Worm (Caenorhabditis elegans) whole organism, early embryonic: ENCODE data around the gene Y75D11A.2.
"Not testable (repeated sequence)": the region's sequence is repeated elsewhere in the genome, so short reads cannot be mapped to it uniquely, and the experiment has no call there.

Source experiments
- B0310.2 ChIP-seq: sonication (generic microtip); optimal IDR thresholded peaks from 2 replicates; lab custom pipeline; 2016; ENCODE audit warnings: mild to moderate bottlenecking, missing genetic modification characterization, missing compliant biosample characterization
- F13C5.2 ChIP-seq: sonication (generic microtip); optimal IDR thresholded peaks from 2 replicates; lab custom pipeline; 2017; ENCODE audit warnings: mild to moderate bottlenecking, missing genetic modification characterization, inconsistent platforms, missing compliant biosample characterization
- aly-1 ChIP-seq: sonication (generic microtip); optimal IDR thresholded peaks from 2 replicates; lab custom pipeline; 2016; ENCODE audit warnings: missing genetic modification characterization, missing compliant biosample characterization
- ama-1 ChIP-seq: fragments of 150-350 bp; optimal IDR thresholded peaks from 2 replicates; lab custom pipeline; 2014
- ceh-13 ChIP-seq: fragments of 200-800 bp; sonication (Bioruptor generic); optimal IDR thresholded peaks from 2 replicates; lab custom pipeline; 2018; ENCODE audit warnings: mild to moderate bottlenecking, missing genetic modification characterization, missing compliant biosample characterization
- ceh-36 ChIP-seq: sonication (generic microtip); optimal IDR thresholded peaks from 2 replicates; lab custom pipeline; 2016; ENCODE audit warnings: missing genetic modification characterization, inconsistent platforms, missing compliant biosample characterization
- ets-7 ChIP-seq: sonication (generic microtip); optimal IDR thresholded peaks from 2 replicates; lab custom pipeline; 2016; ENCODE audit warnings: missing genotype, missing genetic modification characterization, missing compliant biosample characterization
- flt-1 ChIP-seq: fragments of 200-800 bp; sonication (Bioruptor generic); IDR thresholded peaks from 2 replicates; pipeline ENCODE4 v1.3.6; 2022; ENCODE audit warnings: missing genetic modification characterization, missing compliant biosample characterization
- hmbx-1 ChIP-seq: sonication (generic microtip); optimal IDR thresholded peaks from 2 replicates; lab custom pipeline; 2016; ENCODE audit warnings: mild to moderate bottlenecking, missing genetic modification characterization, missing compliant biosample characterization
- hmg-4 ChIP-seq: fragments of 200-800 bp; sonication (Bioruptor generic); optimal IDR thresholded peaks from 2 replicates; lab custom pipeline; 2018; ENCODE audit warnings: mild to moderate bottlenecking, missing genetic modification characterization, missing compliant biosample characterization
- hnd-1 ChIP-seq: sonication (generic microtip); optimal IDR thresholded peaks from 2 replicates; lab custom pipeline; 2016; ENCODE audit warnings: missing genetic modification characterization, missing compliant biosample characterization
- pes-1 ChIP-seq: fragments of 200-800 bp; sonication (Bioruptor generic); IDR thresholded peaks from 2 replicates; pipeline ENCODE4 v1.3.6; 2022; ENCODE audit warnings: missing genetic modification reagents, missing genetic modification characterization, missing compliant biosample characterization
- scrt-1 ChIP-seq: fragments of 200-800 bp; sonication (Bioruptor generic); IDR thresholded peaks from 2 replicates; pipeline ENCODE4 v1.3.6; 2022; ENCODE audit warnings: missing genetic modification characterization, missing compliant biosample characterization
- sea-1 ChIP-seq: fragments of 200-800 bp; sonication (Bioruptor generic); conservative IDR thresholded peaks from 2 replicates; pipeline ENCODE4 v1.3.6; 2022; ENCODE audit warnings: missing genetic modification characterization, missing compliant biosample characterization
- tbx-11 ChIP-seq: fragments of 200-800 bp; sonication (Bioruptor generic); IDR thresholded peaks from 2 replicates; pipeline ENCODE4 v1.3.6; 2022; ENCODE audit warnings: missing genetic modification characterization, missing compliant biosample characterization
- tbx-37 ChIP-seq: fragments of 200-800 bp; sonication (Bioruptor generic); conservative IDR thresholded peaks from 2 replicates; pipeline ENCODE4 v1.3.6; 2022; ENCODE audit warnings: missing genetic modification reagents, missing genetic modification characterization, missing compliant biosample characterization
- tra-4 ChIP-seq: sonication (generic microtip); optimal IDR thresholded peaks from 2 replicates; lab custom pipeline; 2017; ENCODE audit warnings: missing genetic modification characterization, missing compliant biosample characterization

Gene Y75D11A.2

DNA sequence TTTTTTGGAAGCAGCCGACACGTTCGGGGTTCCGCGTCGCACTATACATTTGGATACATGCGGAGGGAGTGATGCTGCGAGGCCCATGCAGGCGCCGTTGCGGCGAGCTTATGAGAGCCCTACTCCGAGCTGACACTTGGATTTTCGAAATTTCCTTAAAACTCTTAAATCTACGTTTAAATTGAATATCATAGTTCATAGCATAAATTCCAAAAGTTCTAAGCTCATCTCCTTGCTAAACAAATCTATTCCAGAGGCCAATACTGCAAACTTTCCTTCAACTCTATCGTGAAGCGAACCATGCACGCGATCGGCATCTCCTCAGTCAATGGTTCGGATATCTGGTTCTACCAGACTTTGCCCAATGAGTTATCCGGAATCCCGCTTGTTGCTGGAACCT, 13.1 kb upstream of the Y75D11A.2 start, which contains the start of gene dgn-3:
Gene dgn-3, plus strand, starts transcription at position 301 of the 400 bp plus-strand sequence.
- TF ChIP-seq B0310.2 (tag; lab: Kevin White, UChicago) (no peak), tbx-37 (GFP tag; lab: Robert Waterston, UW) (no peak), tra-4 (tag; lab: Kevin White, UChicago) (no peak), hmg-4 (GFP tag; lab: Kevin White, UChicago) (no peak), ets-7 (tag; lab: Kevin White, UChicago) (no peak), hmbx-1 (tag; lab: Kevin White, UChicago) (no peak), pes-1 (GFP tag; lab: Robert Waterston, UW) (no peak), hnd-1 (tag; lab: Kevin White, UChicago) (no peak), ceh-13 (GFP tag; lab: Kevin White, UChicago) (no peak), scrt-1 (GFP tag; lab: Robert Waterston, UW) (no peak), sea-1 (GFP tag; lab: Robert Waterston, UW) (no peak)

ce11 chrX:1735941-1736340, 6.7 kb upstream of the Y75D11A.2 start, which contains the start of gene F07G6.12:
TSS of gene F07G6.12 (plus strand) at chrX:1736241.
- TF ChIP-seq tbx-11 (GFP tag; lab: Robert Waterston, UW) (no peak), hmbx-1 (tag; lab: Kevin White, UChicago) (no peak), scrt-1 (GFP tag; lab: Robert Waterston, UW) (no peak), tra-4 (tag; lab: Kevin White, UChicago) (no peak), F13C5.2 (tag; lab: Kevin White, UChicago) (no peak), ets-7 (tag; lab: Kevin White, UChicago) (no peak), flt-1 (GFP tag; lab: Robert Waterston, UW) (no peak), sea-1 (GFP tag; lab: Robert Waterston, UW) (no peak), hnd-1 (tag; lab: Kevin White, UChicago) (no peak), tbx-37 (GFP tag; lab: Robert Waterston, UW) (no peak), B0310.2 (tag; lab: Kevin White, UChicago) (no peak), hmg-4 (GFP tag; lab: Kevin White, UChicago) (no peak), ceh-13 (GFP tag; lab: Kevin White, UChicago) (no peak), ama-1 (no peak), ceh-36 (tag; lab: Kevin White, UChicago) (no peak), aly-1 (no peak), pes-1 (GFP tag; lab: Robert Waterston, UW) (no peak)

- no peak for TF ChIP-seq hnd-1 (tag; lab: Kevin White, UChicago)
- TF ChIP-seq tbx-11 (GFP tag; lab: Robert Waterston, UW): no peak
- no peak for TF ChIP-seq hmbx-1 (tag; lab: Kevin White, UChicago)
These were observed 5.0 kb upstream of the Y75D11A.2 start, which contains the start of gene F07G6.10 for ce11 chrX:1737606-1738005. TSS of gene F07G6.10 (plus strand) at chrX:1737906.

DNA sequence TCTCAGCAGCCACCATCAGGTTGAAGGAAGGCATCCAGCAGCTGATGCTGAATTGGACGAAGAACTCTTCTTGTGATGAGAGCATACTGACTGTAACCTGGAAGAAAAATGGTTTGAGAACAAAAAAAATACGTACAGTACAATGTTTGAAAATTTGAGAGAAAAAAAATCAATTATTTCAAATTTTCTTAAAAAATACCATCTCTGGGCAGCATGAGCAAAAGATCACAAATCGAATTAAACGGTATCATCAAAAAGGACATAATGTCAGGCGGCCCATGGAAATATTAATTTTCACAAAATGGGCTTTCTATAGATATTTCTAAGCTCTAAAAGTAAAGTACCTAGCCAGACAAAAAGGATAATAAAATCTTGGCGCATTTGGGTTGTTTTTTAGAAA, 3.5 kb downstream of the Y75D11A.2 start, which contains the start of gene Y75D11A.3:
Gene Y75D11A.3, minus strand, starts transcription at position 101 of the 400 bp plus-strand sequence.
- not testable (repeated sequence) for TF ChIP-seq tra-4, B0310.2, F13C5.2 (tag; lab: Kevin White, UChicago)

DNA sequence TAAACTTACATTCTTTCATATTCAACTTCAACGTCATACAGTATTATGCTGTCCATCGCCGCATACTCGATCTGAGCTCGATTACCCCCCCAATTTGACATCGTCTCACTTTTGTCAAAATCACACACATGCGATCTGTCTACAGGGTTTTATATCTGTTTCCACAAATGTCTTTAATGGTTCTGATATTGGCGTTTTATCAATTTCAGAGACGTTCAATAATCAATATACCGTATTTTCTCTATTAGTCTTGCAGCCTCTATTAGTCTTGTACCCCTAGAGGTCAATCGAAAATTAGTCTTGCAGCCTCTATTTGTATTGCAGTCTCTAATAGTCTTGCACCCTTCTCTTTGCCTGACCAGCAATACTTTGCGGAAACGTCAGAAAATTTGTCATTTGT, 5.8 kb downstream of the Y75D11A.2 start, which contains the start of gene Y75D11A.6:
Gene Y75D11A.6, minus strand, starts transcription at position 101 of the 400 bp plus-strand sequence.
- not testable (repeated sequence) for TF ChIP-seq aly-1; hmg-4 (GFP tag; lab: Kevin White, UChicago); pes-1 (GFP tag; lab: Robert Waterston, UW)

DNA sequence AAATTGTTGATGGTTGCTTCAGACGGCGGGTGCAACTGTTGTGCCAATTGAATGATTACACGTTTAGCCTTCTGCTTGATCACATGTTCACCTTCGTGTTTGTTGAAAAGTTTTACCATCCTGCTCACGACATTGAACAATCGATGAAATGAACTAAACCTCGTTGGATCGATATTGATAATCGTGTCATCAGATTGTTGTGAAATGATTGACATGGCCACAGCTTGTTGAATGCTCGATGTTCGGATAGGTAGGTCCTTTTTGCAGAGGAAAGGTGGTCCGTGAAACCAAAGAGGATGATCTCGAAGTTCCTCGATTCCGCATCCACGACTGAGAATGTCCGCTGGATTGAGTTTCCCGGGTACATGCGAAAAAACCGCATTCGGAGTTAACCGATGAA, 27.0 kb downstream of the Y75D11A.2 start:
- TF ChIP-seq tra-4 (tag; lab: Kevin White, UChicago) (no peak), ceh-36 (tag; lab: Kevin White, UChicago) (no peak), B0310.2 (tag; lab: Kevin White, UChicago) (no peak), scrt-1 (GFP tag; lab: Robert Waterston, UW) (no peak), tbx-11 (GFP tag; lab: Robert Waterston, UW) (no peak), flt-1 (GFP tag; lab: Robert Waterston, UW) (no peak), ama-1 (no peak), hnd-1 (tag; lab: Kevin White, UChicago) (no peak), aly-1 (no peak), ets-7 (tag; lab: Kevin White, UChicago) (no peak), tbx-37 (GFP tag; lab: Robert Waterston, UW) (no peak), hmg-4 (GFP tag; lab: Kevin White, UChicago) (no peak), pes-1 (GFP tag; lab: Robert Waterston, UW) (no peak), sea-1 (GFP tag; lab: Robert Waterston, UW) (no peak), hmbx-1 (tag; lab: Kevin White, UChicago) (no peak), ceh-13 (GFP tag; lab: Kevin White, UChicago) (no peak), F13C5.2 (tag; lab: Kevin White, UChicago) (no peak)

DNA sequence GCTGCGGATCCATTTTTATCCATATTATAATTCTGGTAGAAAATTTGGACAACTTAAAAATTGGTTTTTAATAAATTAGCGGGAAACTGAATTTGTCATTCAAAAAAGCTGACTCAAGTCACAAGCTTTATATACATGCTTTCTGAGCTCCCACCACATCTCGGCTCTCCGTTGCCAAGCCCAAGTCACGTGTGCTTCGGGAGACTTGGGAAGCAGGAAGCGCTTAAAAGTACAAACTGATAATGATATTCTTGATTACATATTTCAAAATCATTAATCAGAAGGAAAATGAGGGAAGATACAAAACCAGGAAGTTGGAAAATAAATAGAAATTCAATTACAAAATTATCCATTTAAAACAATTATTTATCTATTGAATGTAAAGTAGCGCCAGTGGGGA, 35.4 kb downstream of the Y75D11A.2 start, which contains the start of gene elc-2:
Gene elc-2, minus strand, starts transcription at position 101 of the 400 bp plus-strand sequence.
- TF ChIP-seq tbx-11 (GFP tag; lab: Robert Waterston, UW) (no peak), F13C5.2 (tag; lab: Kevin White, UChicago) (no peak), flt-1 (GFP tag; lab: Robert Waterston, UW) (no peak), pes-1 (GFP tag; lab: Robert Waterston, UW) (no peak)

ce11 chrX:1785692-1786091, 43.1 kb downstream of the Y75D11A.2 start:
- TF ChIP-seq ceh-36 (tag; lab: Kevin White, UChicago): no peak
- no peak for TF ChIP-seq hmbx-1 (tag; lab: Kevin White, UChicago)
- TF ChIP-seq hmg-4 (GFP tag; lab: Kevin White, UChicago): no peak
- TF ChIP-seq hnd-1 (tag; lab: Kevin White, UChicago): no peak
- no peak for TF ChIP-seq tra-4 (tag; lab: Kevin White, UChicago)
- TF ChIP-seq ets-7 (tag; lab: Kevin White, UChicago): no peak
- no peak for TF ChIP-seq ama-1
- no peak for TF ChIP-seq scrt-1 (GFP tag; lab: Robert Waterston, UW)
- TF ChIP-seq tbx-11 (GFP tag; lab: Robert Waterston, UW): no peak
- no peak for TF ChIP-seq pes-1 (GFP tag; lab: Robert Waterston, UW)
- TF ChIP-seq F13C5.2 (tag; lab: Kevin White, UChicago): no peak
